Worm (Caenorhabditis elegans): ENCODE measurements around the gene K12H6.5.
A peak's percentile ranks its signal among the peaks of the same experiment; 100 is the strongest.

Gene K12H6.5

DNA sequence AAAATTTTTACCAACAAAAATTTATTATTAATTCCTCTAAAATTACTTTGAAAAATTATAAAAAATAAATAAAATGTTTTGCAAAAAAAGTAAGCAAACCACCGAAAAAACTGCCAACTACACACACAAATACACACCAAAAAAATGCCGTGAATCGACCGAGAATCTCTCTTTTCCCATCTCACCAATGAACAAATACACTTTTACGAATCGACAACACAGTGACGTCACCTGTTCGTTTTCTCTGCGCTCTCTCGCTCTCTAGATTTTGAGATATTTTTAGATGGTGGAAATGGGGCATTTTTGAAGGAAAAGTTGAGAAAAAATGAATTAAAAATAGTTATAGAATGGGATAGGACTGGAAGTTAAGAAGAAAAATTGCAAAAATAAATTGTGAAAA is 6.1 kb upstream of the K12H6.5 start:
- TF ChIP-seq egl-27 (tag; optimal IDR thresholded peaks at IDR 0.05), result no peak
- TF ChIP-seq nhr-67 (tag; optimal IDR thresholded peaks at IDR 0.05), result no peak
- peak; percentile 82 for TF ChIP-seq pha-4 (tag; optimal IDR thresholded peaks at IDR 0.05)
- no peak for TF ChIP-seq unc-39 (tag; optimal IDR thresholded peaks at IDR 0.05)
- TF ChIP-seq elt-1 (tag; optimal IDR thresholded peaks at IDR 0.05), result no peak
- peak; percentile 22 for TF ChIP-seq pqm-1 (tag; optimal IDR thresholded peaks at IDR 0.05)
- peak; percentile 25 for TF ChIP-seq hmg-11 (tag; optimal IDR thresholded peaks at IDR 0.05)
- TF ChIP-seq elt-2 (tag; optimal IDR thresholded peaks at IDR 0.05), result peak; percentile 6
- TF ChIP-seq nhr-43 (tag; optimal IDR thresholded peaks at IDR 0.05; ENCODE audit: poor library complexity, severe bottlenecking), result no peak
- no peak for TF ChIP-seq fkh-2 (tag; optimal IDR thresholded peaks at IDR 0.05)
- peak; percentile 25 for TF ChIP-seq egl-5 (tag; optimal IDR thresholded peaks at IDR 0.05)
- TF ChIP-seq nfya-1 (tag; optimal IDR thresholded peaks at IDR 0.05; ENCODE audit: insufficient read depth), result peak; percentile 64

DNA sequence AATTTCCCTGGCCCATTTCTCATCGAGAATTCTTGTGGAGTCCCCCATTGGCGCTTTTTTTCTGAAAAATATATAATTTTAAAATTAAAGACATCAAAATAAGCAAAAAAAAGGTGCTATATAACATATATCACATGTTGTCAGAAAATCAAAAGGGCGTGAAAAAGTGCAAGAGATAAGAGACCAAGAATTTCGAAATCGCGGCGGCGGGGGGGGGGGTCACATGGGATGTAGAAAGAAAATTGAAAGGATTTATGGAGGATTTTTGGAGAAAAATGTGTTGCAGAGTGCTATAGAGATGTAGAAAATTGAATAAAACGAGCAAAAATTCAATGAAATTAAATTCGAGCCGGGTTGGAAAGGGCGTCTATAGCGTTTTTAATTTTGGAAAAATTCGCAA is 5.2 kb upstream of the K12H6.5 start, which contains the start of gene K12H6.6:
TSS of gene K12H6.6 (minus strand) at position 61 of the 400 bp plus-strand sequence.
- peak; percentile 17 for TF ChIP-seq elt-2 (tag; optimal IDR thresholded peaks at IDR 0.05)
- no peak for TF ChIP-seq nhr-67 (tag; optimal IDR thresholded peaks at IDR 0.05)

DNA sequence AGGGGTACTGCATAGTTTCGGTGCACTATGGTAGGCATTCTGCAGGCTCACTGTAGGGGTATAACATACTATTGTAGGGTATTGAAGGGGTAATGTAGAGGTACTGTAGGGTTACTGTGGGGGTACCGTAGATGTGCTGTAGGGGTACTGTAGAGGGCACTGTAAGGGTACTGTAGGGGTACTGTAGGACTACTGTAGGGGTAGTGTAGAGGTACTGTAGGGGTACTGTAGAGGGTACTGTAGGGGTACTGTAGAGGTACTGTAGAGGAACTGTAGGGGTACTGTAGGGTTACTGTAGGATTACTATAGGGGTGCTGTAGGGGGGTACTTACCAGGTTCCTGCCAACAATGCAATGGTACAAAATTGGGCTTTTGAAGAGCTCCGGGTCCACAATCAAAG is 4.2 kb upstream of the K12H6.5 start:
- no peak for TF ChIP-seq ceh-16 (tag; optimal IDR thresholded peaks at IDR 0.05)
- no peak for TF ChIP-seq nhr-25 (tag; optimal IDR thresholded peaks at IDR 0.05)
- no peak for TF ChIP-seq ztf-4 (tag; optimal IDR thresholded peaks at IDR 0.05)
- no peak for TF ChIP-seq nhr-67 (tag; optimal IDR thresholded peaks at IDR 0.05)
- no peak for TF ChIP-seq nhr-12 (tag; optimal IDR thresholded peaks at IDR 0.05)
- no peak for TF ChIP-seq unc-39 (tag; optimal IDR thresholded peaks at IDR 0.05)
- no peak for TF ChIP-seq jun-1 (tag; optimal IDR thresholded peaks at IDR 0.05)
- TF ChIP-seq tbx-2 (tag; optimal IDR thresholded peaks at IDR 0.05), result no peak
- TF ChIP-seq sea-2 (GFP tag; optimal IDR thresholded peaks at IDR 0.05), result no peak
- TF ChIP-seq ceh-28 (tag; optimal IDR thresholded peaks at IDR 0.05), result no peak
- no peak for TF ChIP-seq fos-1 (tag; optimal IDR thresholded peaks at IDR 0.05)
- no peak for TF ChIP-seq snpc-4 (tag; optimal IDR thresholded peaks at IDR 0.05)
- no peak for TF ChIP-seq ZK546.5 (tag; optimal IDR thresholded peaks at IDR 0.05)
- TF ChIP-seq fkh-2 (tag; optimal IDR thresholded peaks at IDR 0.05), result no peak
- TF ChIP-seq elt-3 (tag; optimal IDR thresholded peaks at IDR 0.05), result no peak
- no peak for TF ChIP-seq ceh-82 (tag; optimal IDR thresholded peaks at IDR 0.05)
- no peak for TF ChIP-seq nhr-237 (tag; optimal IDR thresholded peaks at IDR 0.05)
- no peak for TF ChIP-seq nhr-76 (tag; optimal IDR thresholded peaks at IDR 0.05)
- no peak for TF ChIP-seq mdl-1 (tag; optimal IDR thresholded peaks at IDR 0.05)
- no peak for TF ChIP-seq lin-39 (tag; optimal IDR thresholded peaks at IDR 0.05)

DNA sequence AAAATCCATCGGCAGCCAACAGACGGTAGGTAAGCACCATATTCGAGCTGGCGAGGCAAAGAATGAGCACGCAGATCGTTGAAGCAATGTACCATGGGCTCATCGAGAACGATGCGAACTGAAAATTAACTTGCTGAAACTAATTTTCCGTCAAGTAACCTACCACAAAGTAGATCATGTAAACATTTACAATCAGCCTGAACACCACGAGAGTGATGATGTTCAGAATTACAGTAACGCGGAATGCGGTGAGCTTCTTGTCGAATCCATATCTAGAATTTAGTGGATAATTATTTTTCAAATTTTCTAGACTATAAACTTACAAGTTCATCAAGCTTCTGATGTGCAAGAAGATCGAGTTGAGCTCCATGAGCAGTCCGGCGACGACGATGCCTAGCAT is 3.5 kb upstream of the K12H6.5 start:
- TF ChIP-seq ztf-11 (tag; optimal IDR thresholded peaks at IDR 0.05) (no peak), unc-62 (GFP tag; optimal IDR thresholded peaks at IDR 0.05) (no peak), nhr-12 (tag; optimal IDR thresholded peaks at IDR 0.05) (no peak), elt-2 (tag; optimal IDR thresholded peaks at IDR 0.05) (no peak), lin-39 (tag; optimal IDR thresholded peaks at IDR 0.05) (no peak), sea-2 (GFP tag; optimal IDR thresholded peaks at IDR 0.05) (no peak), pha-4 (tag; optimal IDR thresholded peaks at IDR 0.05) (no peak), elt-1 (tag; optimal IDR thresholded peaks at IDR 0.05) (no peak), ceh-16 (tag; optimal IDR thresholded peaks at IDR 0.05) (no peak), nhr-237 (tag; optimal IDR thresholded peaks at IDR 0.05) (no peak), ceh-9 (tag; optimal IDR thresholded peaks at IDR 0.05) (no peak), ceh-82 (tag; optimal IDR thresholded peaks at IDR 0.05) (no peak), nfya-1 (tag; optimal IDR thresholded peaks at IDR 0.05; ENCODE audit: insufficient read depth) (no peak), nhr-76 (tag; optimal IDR thresholded peaks at IDR 0.05) (no peak), nhr-43 (tag; optimal IDR thresholded peaks at IDR 0.05; ENCODE audit: poor library complexity, severe bottlenecking) (no peak), tbx-2 (tag; optimal IDR thresholded peaks at IDR 0.05) (no peak), ztf-4 (tag; optimal IDR thresholded peaks at IDR 0.05) (no peak), ZK546.5 (tag; optimal IDR thresholded peaks at IDR 0.05) (no peak)

DNA sequence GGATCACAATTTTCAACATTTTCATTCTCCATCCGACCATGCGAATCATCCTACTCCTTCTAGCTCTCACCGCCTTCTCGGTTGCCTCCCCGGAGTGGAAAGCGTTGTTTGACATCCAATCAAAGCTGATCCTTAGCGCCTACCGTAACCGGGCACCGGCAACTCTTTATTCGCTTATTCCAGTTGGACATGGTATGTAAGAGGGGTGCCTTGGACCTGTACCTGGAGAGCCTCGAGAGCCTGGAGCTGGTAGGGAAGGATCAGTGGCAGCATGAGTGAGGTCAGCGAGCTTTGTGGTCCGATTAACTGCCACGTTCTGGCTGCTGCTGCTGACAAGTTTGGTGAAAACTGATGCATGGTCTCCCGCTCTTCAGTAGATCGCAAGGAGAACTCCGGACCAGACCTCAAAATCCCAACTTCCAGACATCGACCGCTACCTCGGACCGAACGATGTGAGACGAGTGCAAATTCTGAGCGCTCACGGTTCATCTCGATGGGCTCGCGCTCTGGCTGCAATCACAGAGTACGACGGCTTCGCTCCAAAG is 2.0 kb upstream of the K12H6.5 start, which contains the start of gene K12H6.8:
TSS of gene K12H6.8 (plus strand) at position 38 of the 545 bp plus-strand sequence.
- TF ChIP-seq nhr-76 (tag; optimal IDR thresholded peaks at IDR 0.05), result no peak
- TF ChIP-seq nhr-11 (tag; optimal IDR thresholded peaks at IDR 0.05), result no peak
- no peak for TF ChIP-seq mml-1 (tag; optimal IDR thresholded peaks at IDR 0.05)
- no peak for TF ChIP-seq ztf-4 (tag; optimal IDR thresholded peaks at IDR 0.05)
- no peak for TF ChIP-seq ztf-11 (tag; optimal IDR thresholded peaks at IDR 0.05)
- no peak for TF ChIP-seq hmg-11 (tag; optimal IDR thresholded peaks at IDR 0.05)
- no peak for TF ChIP-seq egl-27 (tag; optimal IDR thresholded peaks at IDR 0.05)
- TF ChIP-seq lin-39 (tag; optimal IDR thresholded peaks at IDR 0.05), result no peak
